Fruit fly (Drosophila melanogaster) whole organism: ENCODE results near the gene aqrs.
"Not testable (repeated sequence)": the region's sequence is repeated elsewhere in the genome, so short reads cannot be mapped to it uniquely, and the experiment has no call there.

ENCODE experiments used
- CG8478 ChIP-seq: fragments of >200 bp; optimal IDR thresholded peaks from 2 replicates; lab custom pipeline; 2018; ENCODE audit warnings: inconsistent platforms
- Dll ChIP-seq: fragments of >200 bp; optimal IDR thresholded peaks from 2 replicates; lab custom pipeline; 2017
- EcR ChIP-seq, 2 experiments: fragments of >200 bp; optimal IDR thresholded peaks; 2 replicates each; lab custom pipeline; 2017; ENCODE audit warnings: missing biosample characterization in 2 of 2, missing genetic modification characterization in 2 of 2, missing genetic modification reagents in 2 of 2
- pan ChIP-seq: fragments of >200 bp; optimal IDR thresholded peaks from 2 replicates; lab custom pipeline; 2017
- psq ChIP-seq: fragments of >200 bp; optimal IDR thresholded peaks from 2 replicates; lab custom pipeline; 2017
- usp ChIP-seq: fragments of >200 bp; optimal IDR thresholded peaks from 2 replicates; lab custom pipeline; 2017; ENCODE audit warnings: missing biosample characterization, missing genetic modification characterization, mixed read lengths

aqrs gene

dm6 chr3R:28758134-28758533 is at the start of gene aqrs:
Gene aqrs (minus strand): TSS chr3R:28758234.
- TF ChIP-seq EcR (GFP tag; optimal IDR thresholded peaks at IDR 0.05; lab: Kevin White, UChicago); pan; CG8478 (lab: Kevin White, UChicago): not testable (repeated sequence)

DNA sequence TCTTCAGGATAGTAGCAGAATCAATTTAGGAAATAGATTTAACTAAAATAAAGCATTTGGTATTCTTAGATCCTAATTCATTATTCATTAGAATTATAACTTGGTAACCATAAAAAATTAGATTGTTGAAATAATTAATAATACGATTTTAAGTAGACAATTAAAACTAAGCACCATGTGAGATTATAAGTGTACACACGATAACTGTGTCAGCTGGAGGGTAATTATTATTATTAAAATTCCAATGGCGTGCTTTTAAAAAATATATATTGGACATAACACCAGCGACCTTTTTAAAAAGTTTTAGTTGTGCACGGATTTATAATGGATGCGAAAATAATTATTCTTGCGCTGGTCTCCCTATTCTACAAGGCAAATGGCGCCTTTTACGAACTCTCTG is 48.4 kb upstream of the aqrs start, which contains the start of gene CheB98a:
CheB98a (plus strand) TSS at position 301 of the 400 bp plus-strand sequence.
- no peak for TF ChIP-seq pan
- no peak for TF ChIP-seq usp (GFP tag; lab: Kevin White, UChicago)

dm6 chr3R:28805164-28805563 is 47.1 kb upstream of the aqrs start:
- no peak for TF ChIP-seq Dll
- TF ChIP-seq CG8478 (lab: Kevin White, UChicago) = no peak
- no peak for TF ChIP-seq psq
- no peak for TF ChIP-seq EcR (GFP tag; optimal IDR thresholded peaks at IDR 0.05; lab: Kevin White, UChicago)
- no peak for TF ChIP-seq usp (GFP tag; lab: Kevin White, UChicago)
- no peak for TF ChIP-seq pan

DNA sequence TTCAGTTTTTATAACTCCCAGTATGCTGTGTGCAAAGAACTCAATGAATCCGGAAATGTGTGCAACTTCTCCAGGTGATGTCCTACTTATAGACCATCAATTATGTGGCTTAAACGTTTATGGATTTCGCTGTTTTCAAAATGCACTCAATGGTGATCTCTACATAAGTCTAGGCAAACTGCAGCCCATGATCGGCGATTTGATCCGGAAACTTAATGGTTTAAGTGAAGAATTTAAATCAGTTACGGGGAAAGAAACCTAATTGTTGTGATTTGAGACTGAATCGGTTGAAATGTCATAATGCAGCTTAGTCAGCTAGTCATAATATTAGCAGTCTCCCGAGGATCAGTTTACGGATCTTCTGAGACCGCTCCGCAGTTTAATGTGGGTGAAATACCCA is 32.2 kb upstream of the aqrs start, which contains the start of gene intr:
intr (plus strand) TSS at position 301 of the 400 bp plus-strand sequence.
- TF ChIP-seq psq = no peak
- TF ChIP-seq Dll = no peak

DNA sequence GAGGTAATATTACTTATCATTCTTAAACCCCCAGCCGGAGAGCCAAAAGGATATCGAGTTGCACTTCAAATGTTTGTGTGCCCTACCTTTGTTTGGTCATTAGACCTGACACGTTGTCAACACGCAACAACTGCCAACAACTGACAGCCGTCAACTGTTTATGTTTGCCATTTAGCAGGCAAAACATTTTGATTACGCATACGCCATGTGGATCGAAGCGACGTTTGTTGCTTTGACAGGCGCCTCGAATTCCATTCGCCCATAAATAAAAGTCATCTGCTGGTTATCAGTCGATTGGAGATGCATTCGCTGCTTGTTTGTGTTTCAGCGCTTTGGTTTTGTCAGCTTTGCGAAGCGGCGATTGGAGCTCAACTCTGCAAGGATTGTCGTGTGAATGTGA is 31.3 kb upstream of the aqrs start, which contains the start of gene CG34295:
CG34295 (plus strand) TSS at position 301 of the 400 bp plus-strand sequence.
- TF ChIP-seq Dll (no peak), psq (no peak), usp (GFP tag; lab: Kevin White, UChicago) (no peak), pan (no peak), EcR (GFP tag; optimal IDR thresholded peaks at IDR 0.05; lab: Kevin White, UChicago) (no peak), CG8478 (lab: Kevin White, UChicago) (no peak)

DNA sequence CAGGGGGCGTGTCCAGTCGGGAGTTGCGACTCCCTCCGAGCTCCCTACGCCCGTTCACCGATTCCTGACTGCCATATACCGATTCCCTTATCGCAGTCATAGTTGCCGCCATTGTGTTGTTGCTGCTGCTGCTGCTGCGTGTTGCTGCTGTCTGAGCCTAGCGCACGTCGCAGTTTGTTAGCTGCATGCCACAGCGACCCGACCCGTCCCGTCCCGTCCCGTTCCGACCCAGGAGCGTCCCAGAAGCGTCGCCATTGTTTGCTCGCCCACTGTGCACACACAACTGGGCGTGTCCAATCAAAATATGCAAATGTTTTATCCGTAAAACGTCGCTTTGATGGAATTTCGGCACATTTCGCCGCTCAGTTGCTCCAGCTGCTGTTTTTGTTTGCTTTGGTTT is 17.7 kb upstream of the aqrs start:
- TF ChIP-seq usp (GFP tag; lab: Kevin White, UChicago) (no peak), EcR (GFP tag; optimal IDR thresholded peaks at IDR 0.05; lab: Kevin White, UChicago) (no peak), pan (no peak), Dll (no peak), psq (no peak), CG8478 (lab: Kevin White, UChicago) (no peak)

- TF ChIP-seq CG8478 (lab: Kevin White, UChicago) (no peak), usp (GFP tag; lab: Kevin White, UChicago) (no peak), Dll (no peak), pan (no peak), psq (no peak), EcR (GFP tag; optimal IDR thresholded peaks at IDR 0.05; lab: Kevin White, UChicago) (no peak)
Observed at dm6 chr3R:28756879-28757278, 1.2 kb downstream of the aqrs start, which contains the start of gene CG9997. Gene CG9997 (minus strand): TSS chr3R:28756979.

DNA sequence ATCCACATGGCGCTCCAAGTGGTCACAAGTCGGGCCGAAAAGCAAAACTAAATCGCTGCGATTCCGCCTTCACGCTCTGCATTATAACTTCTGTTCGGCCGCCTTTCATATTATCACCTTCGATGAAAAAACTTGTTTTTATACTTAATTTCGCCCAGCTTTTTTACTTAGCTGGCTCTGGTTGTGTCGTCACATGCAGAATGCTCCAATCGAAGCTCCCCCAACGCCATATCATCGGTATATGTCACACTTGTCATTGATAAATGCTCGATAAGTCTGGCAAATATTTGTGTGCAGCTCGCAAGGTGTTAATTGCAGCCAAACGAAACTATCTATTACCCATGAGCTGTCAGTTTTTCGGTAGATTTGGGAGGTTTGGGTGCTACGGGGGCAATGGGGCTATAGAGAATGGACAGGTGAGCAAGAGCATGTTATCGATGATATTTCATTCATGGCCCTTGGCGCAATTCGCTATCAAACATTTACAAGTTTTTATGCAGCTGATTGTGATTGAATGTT is 6.4 kb downstream of the aqrs start, which contains the start of gene CG10000:
CG10000 (minus strand) TSS at position 51 of the 519 bp plus-strand sequence.
- TF ChIP-seq CG8478 (lab: Kevin White, UChicago) = no peak
- TF ChIP-seq EcR (GFP tag; optimal IDR thresholded peaks at IDR 0.05; lab: Kevin White, UChicago) = no peak
- TF ChIP-seq psq = no peak
- TF ChIP-seq pan = no peak
- TF ChIP-seq usp (GFP tag; lab: Kevin White, UChicago) = no peak
- no peak for TF ChIP-seq Dll

DNA sequence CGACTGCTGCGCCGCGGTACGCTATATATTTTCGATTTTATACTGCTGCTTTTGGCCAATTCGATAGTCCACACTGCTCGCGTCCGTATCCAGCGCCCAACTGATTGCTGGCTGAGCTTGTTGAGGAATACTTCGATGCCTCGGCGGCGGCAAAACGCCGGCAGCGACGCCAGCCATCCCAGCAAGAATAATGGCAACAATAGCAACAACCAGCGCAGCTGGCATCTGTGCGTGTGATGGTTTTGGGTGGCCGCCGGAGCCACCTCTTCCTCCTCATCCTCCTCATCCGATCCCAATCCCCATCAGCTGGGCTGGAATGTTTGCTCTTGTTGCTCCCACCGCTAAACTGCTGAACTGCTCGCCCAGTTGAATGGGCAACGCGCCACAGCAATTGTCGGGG is 13.4 kb downstream of the aqrs start, which contains the start of gene AstA-R2:
AstA-R2 (minus strand) TSS at position 101 of the 400 bp plus-strand sequence.
- TF ChIP-seq EcR (GFP tag; optimal IDR thresholded peaks at IDR 0.05; lab: Kevin White, UChicago) = no peak
- no peak for TF ChIP-seq usp (GFP tag; lab: Kevin White, UChicago)
- TF ChIP-seq Dll = no peak
- no peak for TF ChIP-seq CG8478 (lab: Kevin White, UChicago)
- no peak for TF ChIP-seq pan
- TF ChIP-seq psq = no peak
